Fruit fly (Drosophila melanogaster) whole organism, embryonic: Measurements from ENCODE around the gene Mur2B.

ENCODE experiments used
- Asciz ChIP-seq: fragments of 200-800 bp; sonication (Bioruptor generic); optimal IDR thresholded peaks from 2 replicates; lab custom pipeline; 2017; ENCODE audit warnings: missing biosample characterization, mild to moderate bottlenecking, missing genetic modification characterization, missing genetic modification reagents
- BEAF-32 ChIP-seq: fragments of 200-800 bp; sonication (Bioruptor generic); optimal IDR thresholded peaks from 3 replicates; lab custom pipeline; 2017; ENCODE audit warnings: missing biosample characterization, missing genetic modification characterization, mild to moderate bottlenecking, moderate library complexity, missing genetic modification reagents
- Bgb ChIP-seq: fragments of 200-800 bp; sonication (Bioruptor generic); IDR thresholded peaks from 2 replicates; pipeline ENCODE4 v1.3.6; 2022; ENCODE audit warnings: missing biosample characterization, missing genetic modification characterization; ENCODE audit not compliant: partially characterized antibody
- Blimp-1 ChIP-seq: fragments of 200-800 bp; sonication (Bioruptor generic); optimal IDR thresholded peaks from 3 replicates; lab custom pipeline; 2018; ENCODE audit warnings: missing biosample characterization, missing genetic modification characterization, mild to moderate bottlenecking, moderate library complexity, missing genetic modification reagents
- C15 ChIP-seq: fragments of 200-800 bp; sonication (Bioruptor generic); IDR thresholded peaks from 3 replicates; pipeline ENCODE4 v1.3.6; 2022; ENCODE audit warnings: missing biosample characterization, missing genetic modification characterization
- CG11093 ChIP-seq: fragments of 200-800 bp; sonication (Bioruptor generic); IDR thresholded peaks from 3 replicates; pipeline ENCODE4 v1.3.6; 2022; ENCODE audit warnings: missing biosample characterization, missing genetic modification characterization
- CG15073 ChIP-seq: fragments of 200-800 bp; sonication (Bioruptor generic); optimal IDR thresholded peaks from 2 replicates; lab custom pipeline; 2016; ENCODE audit warnings: missing biosample characterization, missing genetic modification characterization
- CG17568 ChIP-seq: fragments of 200-800 bp; sonication (Bioruptor generic); optimal IDR thresholded peaks from 2 replicates; lab custom pipeline; 2018; ENCODE audit warnings: missing biosample characterization, mild to moderate bottlenecking, missing genetic modification characterization, moderate library complexity
- CG18764 ChIP-seq: fragments of 200-800 bp; sonication (Bioruptor generic); optimal IDR thresholded peaks from 3 replicates; lab custom pipeline; 2016; ENCODE audit warnings: missing biosample characterization, missing genetic modification characterization
- CG30403 ChIP-seq: fragments of 200-800 bp; sonication (Bioruptor generic); optimal IDR thresholded peaks from 3 replicates; lab custom pipeline; 2016; ENCODE audit warnings: missing biosample characterization, missing genetic modification characterization
- CG33213 ChIP-seq: fragments of 200-800 bp; sonication (Bioruptor generic); optimal IDR thresholded peaks from 3 replicates; lab custom pipeline; 2016; ENCODE audit warnings: missing biosample characterization, missing genetic modification characterization
- CG33557 ChIP-seq: fragments of 200-800 bp; sonication (Bioruptor generic); optimal IDR thresholded peaks from 2 replicates; lab custom pipeline; 2019; ENCODE audit warnings: missing biosample characterization, mild to moderate bottlenecking, missing genetic modification characterization, moderate library complexity
- CG3847 ChIP-seq: fragments of 200-800 bp; sonication (Bioruptor generic); IDR thresholded peaks from 2 replicates; pipeline ENCODE4 v1.3.6; 2022; ENCODE audit warnings: missing biosample characterization, missing genetic modification characterization
- CG42726 ChIP-seq: fragments of 200-800 bp; sonication (Bioruptor generic); IDR thresholded peaks from 2 replicates; pipeline ENCODE4 v1.3.6; 2022; ENCODE audit warnings: missing biosample characterization, missing genetic modification characterization; ENCODE audit not compliant: partially characterized antibody
- CG4730 ChIP-seq: fragments of 200-800 bp; sonication (Bioruptor generic); IDR thresholded peaks from 2 replicates; pipeline ENCODE4 v1.3.6; 2022; ENCODE audit warnings: missing biosample characterization, missing genetic modification characterization
- CG4820 ChIP-seq: fragments of 200-800 bp; sonication (Bioruptor generic); optimal IDR thresholded peaks from 3 replicates; lab custom pipeline; 2016; ENCODE audit warnings: missing biosample characterization, missing genetic modification characterization
- CG6175 ChIP-seq: fragments of 200-800 bp; sonication (Bioruptor generic); IDR thresholded peaks from 3 replicates; pipeline ENCODE4 v1.3.6; 2022; ENCODE audit warnings: missing biosample characterization, missing genetic modification characterization
- CG6813 ChIP-seq: fragments of 200-800 bp; sonication (Bioruptor generic); optimal IDR thresholded peaks from 2 replicates; lab custom pipeline; 2017; ENCODE audit warnings: missing biosample characterization, missing genetic modification characterization, mild to moderate bottlenecking, moderate library complexity, missing genetic modification reagents
- CG8388 ChIP-seq: fragments of 200-800 bp; sonication (Bioruptor generic); optimal IDR thresholded peaks from 2 replicates; lab custom pipeline; 2019; ENCODE audit warnings: missing biosample characterization, mild to moderate bottlenecking, missing genetic modification characterization, moderate library complexity
- CG8478 ChIP-seq: fragments of >200 bp; optimal IDR thresholded peaks from 2 replicates; lab custom pipeline; 2018
- D ChIP-seq, 2 experiments: fragments of 200-800 bp in 1 of 2; fragments of >200 bp in 1 of 2; sonication (Bioruptor generic) in 1 of 2; optimal IDR thresholded peaks; 2 replicates in 1 of 2; 3 replicates in 1 of 2; lab custom pipeline; 2017; ENCODE audit warnings: mild to moderate bottlenecking in 1 of 2, missing biosample characterization in 1 of 2, missing genetic modification characterization in 1 of 2, missing genetic modification reagents in 1 of 2
- Dad ChIP-seq: fragments of 200-800 bp; sonication (Bioruptor generic); optimal IDR thresholded peaks from 3 replicates; lab custom pipeline; 2016; ENCODE audit warnings: missing biosample characterization, missing genetic modification characterization
- H2.0 ChIP-seq: fragments of 200-800 bp; sonication (Bioruptor generic); IDR thresholded peaks from 2 replicates; pipeline ENCODE4 v1.3.6; 2022; ENCODE audit warnings: missing biosample characterization, missing genetic modification characterization
- Hr3 ChIP-seq: fragments of 200-800 bp; sonication (Bioruptor generic); optimal IDR thresholded peaks from 3 replicates; lab custom pipeline; 2016; ENCODE audit warnings: missing biosample characterization, missing genetic modification characterization
- MBD-R2 ChIP-seq: fragments of 200-800 bp; sonication (Bioruptor generic); IDR thresholded peaks from 2 replicates; pipeline ENCODE4 v1.3.6; 2022; ENCODE audit warnings: missing biosample characterization, missing genetic modification characterization
- MESR4 ChIP-seq: fragments of 200-800 bp; sonication (Bioruptor generic); optimal IDR thresholded peaks from 2 replicates; lab custom pipeline; 2018; ENCODE audit warnings: missing biosample characterization, mild to moderate bottlenecking, missing genetic modification characterization, moderate library complexity
- Mrtf ChIP-seq: fragments of 200-800 bp; sonication (Bioruptor generic); IDR thresholded peaks from 3 replicates; pipeline ENCODE4 v1.3.6; 2022; ENCODE audit warnings: missing biosample characterization, missing genetic modification characterization
- Nf-YB ChIP-seq: fragments of 200-800 bp; sonication (Bioruptor generic); optimal IDR thresholded peaks from 3 replicates; lab custom pipeline; 2019; ENCODE audit warnings: missing biosample characterization, mild to moderate bottlenecking, missing genetic modification characterization, moderate library complexity
- Opbp ChIP-seq: fragments of 200-800 bp; sonication (Bioruptor generic); IDR thresholded peaks from 3 replicates; pipeline ENCODE4 v1.3.6; 2022; ENCODE audit warnings: missing biosample characterization, missing genetic modification characterization; ENCODE audit not compliant: partially characterized antibody
- Spps ChIP-seq: fragments of 200-800 bp; sonication (Bioruptor generic); optimal IDR thresholded peaks from 2 replicates; lab custom pipeline; 2018; ENCODE audit warnings: missing biosample characterization, mild to moderate bottlenecking, missing genetic modification characterization
- Ssrp ChIP-seq: fragments of 200-800 bp; sonication (Bioruptor generic); optimal IDR thresholded peaks from 2 replicates; lab custom pipeline; 2018; ENCODE audit warnings: missing biosample characterization, mild to moderate bottlenecking, missing genetic modification characterization, moderate library complexity
- Tbp ChIP-seq: fragments of >200 bp; optimal IDR thresholded peaks from 2 replicates; lab custom pipeline; 2018; ENCODE audit warnings: missing biosample characterization, missing genetic modification characterization
- aop ChIP-seq: fragments of 200-800 bp; sonication (Bioruptor generic); IDR thresholded peaks from 2 replicates; pipeline ENCODE4 v1.3.6; 2022; ENCODE audit warnings: missing biosample characterization, missing genetic modification characterization
- bcd ChIP-seq: fragments of 200-800 bp; sonication (Bioruptor generic); optimal IDR thresholded peaks from 2 replicates; lab custom pipeline; 2017; ENCODE audit warnings: missing biosample characterization, mild to moderate bottlenecking, missing genetic modification characterization
- cato ChIP-seq: fragments of 200-800 bp; sonication (Bioruptor generic); optimal IDR thresholded peaks from 2 replicates; lab custom pipeline; 2016; ENCODE audit warnings: missing biosample characterization, missing genetic modification characterization, borderline replicate concordance
- crol ChIP-seq: fragments of 200-800 bp; sonication (Bioruptor generic); IDR thresholded peaks from 2 replicates; pipeline ENCODE4 v1.3.6; 2022; ENCODE audit warnings: missing biosample characterization, missing genetic modification characterization
- ems ChIP-seq: fragments of 200-800 bp; sonication (Bioruptor generic); optimal IDR thresholded peaks from 3 replicates; lab custom pipeline; 2016; ENCODE audit warnings: missing biosample characterization, missing genetic modification characterization
- en ChIP-seq: fragments of 200-800 bp; sonication (Bioruptor generic); optimal IDR thresholded peaks from 2 replicates; lab custom pipeline; 2016; ENCODE audit warnings: missing biosample characterization, missing genetic modification characterization
- fru ChIP-seq: fragments of >200 bp; optimal IDR thresholded peaks from 2 replicates; lab custom pipeline; 2017
- gcm2 ChIP-seq: fragments of 200-800 bp; sonication (Bioruptor generic); optimal IDR thresholded peaks from 2 replicates; lab custom pipeline; 2016; ENCODE audit warnings: missing biosample characterization, missing genetic modification characterization
- gt ChIP-seq: fragments of 200-800 bp; sonication (Bioruptor generic); IDR thresholded peaks from 2 replicates; pipeline ENCODE4 v1.3.6; 2022; ENCODE audit warnings: missing biosample characterization, missing genetic modification characterization
- inv ChIP-seq: fragments of 200-800 bp; sonication (Bioruptor generic); IDR thresholded peaks from 2 replicates; pipeline ENCODE4 v1.3.6; 2022; ENCODE audit warnings: missing biosample characterization, missing genetic modification characterization; ENCODE audit not compliant: partially characterized antibody
- lmd ChIP-seq: fragments of 200-800 bp; sonication (Bioruptor generic); IDR thresholded peaks from 2 replicates; pipeline ENCODE4 v1.3.6; 2022; ENCODE audit warnings: missing biosample characterization, missing genetic modification characterization
- nmo ChIP-seq: fragments of 200-800 bp; sonication (Bioruptor generic); optimal IDR thresholded peaks from 2 replicates; lab custom pipeline; 2018; ENCODE audit warnings: missing biosample characterization, mild to moderate bottlenecking, missing genetic modification characterization, moderate library complexity
- sc ChIP-seq, 3 experiments: fragments of >200 bp in 2 of 3; fragments of 200-800 bp in 1 of 3; sonication (Bioruptor generic) in 1 of 3; optimal IDR thresholded peaks; 2 replicates in 2 of 3; 3 replicates in 1 of 3; lab custom pipeline; 2017; ENCODE audit warnings: mild to moderate bottlenecking in 1 of 3, missing biosample characterization in 1 of 3, missing genetic modification characterization in 1 of 3, missing genetic modification reagents in 1 of 3
- sd ChIP-seq: fragments of 200-800 bp; sonication (Bioruptor generic); optimal IDR thresholded peaks from 3 replicates; lab custom pipeline; 2018; ENCODE audit warnings: missing biosample characterization, mild to moderate bottlenecking, missing genetic modification characterization, moderate library complexity
- sna ChIP-seq: fragments of 200-800 bp; sonication (Bioruptor generic); IDR thresholded peaks from 2 replicates; pipeline ENCODE4 v1.3.6; 2022; ENCODE audit warnings: missing biosample characterization, missing genetic modification characterization; ENCODE audit not compliant: partially characterized antibody
- tin ChIP-seq: fragments of 200-800 bp; sonication (Bioruptor generic); optimal IDR thresholded peaks from 3 replicates; lab custom pipeline; 2016; ENCODE audit warnings: missing biosample characterization, missing genetic modification characterization

Gene Mur2B

dm6 chrX:1478276-1479122 is 190.1 kb downstream of the Mur2B start, which contains the start of gene rush (continued):
- TF ChIP-seq CG6175 (GFP tag; lab: Robert Waterston, UW) (0 out of 3 replicates have a peak, but pooled peaks have one; percentile 10), CG17568 (GFP tag; lab: Kevin White, UChicago) (no peak), Mrtf (GFP tag; lab: Robert Waterston, UW) (no peak), MESR4 (peak; percentile 97), Opbp (GFP tag; lab: Robert Waterston, UW) (no peak), BEAF-32 (GFP tag; lab: Kevin White, UChicago) (peak; percentile 53), CG4820 (GFP tag; lab: Kevin White, UChicago) (no peak), Spps (tag; lab: Kevin White, UChicago) (no peak), Blimp-1 (GFP tag; lab: Kevin White, UChicago) (no peak), C15 (GFP tag; lab: Robert Waterston, UW) (no peak), nmo (peak; percentile 5), CG11093 (GFP tag; lab: Robert Waterston, UW) (no peak), CG42726 (GFP tag; lab: Robert Waterston, UW) (no peak), CG6813 (GFP tag; lab: Kevin White, UChicago) (no peak), sd (tag; lab: Kevin White, UChicago) (no peak), sna (no peak), lmd (GFP tag; lab: Robert Waterston, UW) (peak; percentile 45; the same call in 1 of the 2 replicates), CG8478 (lab: Kevin White, UChicago) (peak; percentile 63), ems (peak; percentile 13), Tbp (GFP tag; lab: Kevin White, UChicago) (no peak), Bgb (GFP tag; lab: Robert Waterston, UW) (no peak), crol (GFP tag; lab: Robert Waterston, UW) (no peak), fru (lab: Kevin White, UChicago) (no peak), sc (optimal IDR thresholded peaks at IDR 0.05; lab: Kevin White, UChicago) (no peak), sc (GFP tag; optimal IDR thresholded peaks at IDR 0.05; lab: Kevin White, UChicago) (no peak), CG30403 (GFP tag; lab: Kevin White, UChicago) (peak; percentile 42), CG18764 (GFP tag; lab: Kevin White, UChicago) (no peak), CG33213 (GFP tag; lab: Kevin White, UChicago) (peak; percentile 46), Ssrp (no peak), gt (GFP tag; lab: Robert Waterston, UW) (no peak), Dad (peak; percentile 31), en (GFP tag; lab: Kevin White, UChicago) (no peak), CG4730 (no peak), CG33557 (no peak), CG15073 (GFP tag; lab: Kevin White, UChicago) (no peak), H2.0 (GFP tag; lab: Robert Waterston, UW) (peak; percentile 48; the same call in 1 of the 2 replicates), aop (GFP tag; lab: Robert Waterston, UW) (no peak), D (optimal IDR thresholded peaks at IDR 0.05; lab: Kevin White, UChicago) (no peak), D (GFP tag; optimal IDR thresholded peaks at IDR 0.05; lab: Kevin White, UChicago) (no peak), inv (no peak), Nf-YB (no peak), bcd (GFP tag; lab: Kevin White, UChicago) (peak; percentile 50), Asciz (GFP tag; lab: Kevin White, UChicago) (no peak), MBD-R2 (GFP tag; lab: Robert Waterston, UW) (peak; percentile 69), cato (no peak), gcm2 (GFP tag; lab: Kevin White, UChicago) (no peak), Hr3 (GFP tag; lab: Kevin White, UChicago) (peak; percentile 2), CG3847 (GFP tag; lab: Robert Waterston, UW) (peak; percentile 68), tin (GFP tag; lab: Kevin White, UChicago) (peak; percentile 20), CG8388 (no peak)
